Worm (Caenorhabditis elegans) whole organism, L3 larva: ENCODE results near the gene sdhb-1.

ENCODE experiments used
- ZK546.5 ChIP-seq: sonication (generic microtip); optimal IDR thresholded peaks from 2 replicates; lab custom pipeline; 2017; ENCODE audit warnings: missing biosample characterization, missing genetic modification characterization
- aly-2 ChIP-seq: fragments of 150-350 bp; optimal IDR thresholded peaks from 2 replicates; lab custom pipeline; 2014; ENCODE audit warnings: missing biosample characterization, missing genetic modification characterization
- ama-1 ChIP-seq: fragments of 150-350 bp; optimal IDR thresholded peaks from 2 replicates; lab custom pipeline; 2018
- ceh-16 ChIP-seq: sonication (generic microtip); optimal IDR thresholded peaks from 2 replicates; lab custom pipeline; 2017; ENCODE audit warnings: missing biosample characterization, missing genetic modification characterization
- ceh-28 ChIP-seq: fragments of 150-350 bp; optimal IDR thresholded peaks from 2 replicates; lab custom pipeline; 2014; ENCODE audit warnings: missing biosample characterization, missing genetic modification reagents, missing genetic modification characterization
- ceh-82 ChIP-seq: fragments of 150-350 bp; optimal IDR thresholded peaks from 2 replicates; lab custom pipeline; 2014; ENCODE audit warnings: missing biosample characterization, missing genetic modification characterization
- daf-12 ChIP-seq: fragments of 150-350 bp; optimal IDR thresholded peaks from 2 replicates; lab custom pipeline; 2014; ENCODE audit warnings: missing biosample characterization, missing genetic modification reagents, missing genetic modification characterization
- egl-27 ChIP-seq: sonication (generic microtip); optimal IDR thresholded peaks from 4 replicates; lab custom pipeline; 2017; ENCODE audit warnings: missing biosample characterization, missing genetic modification reagents, missing genetic modification characterization
- egl-5 ChIP-seq: fragments of 150-350 bp; optimal IDR thresholded peaks from 2 replicates; lab custom pipeline; 2017; ENCODE audit warnings: missing biosample characterization, missing genetic modification reagents, missing genetic modification characterization, inconsistent platforms
- elt-1 ChIP-seq: fragments of 150-350 bp; optimal IDR thresholded peaks from 2 replicates; lab custom pipeline; 2014; ENCODE audit warnings: missing biosample characterization, missing genetic modification characterization
- elt-2 ChIP-seq: sonication (generic microtip); optimal IDR thresholded peaks from 2 replicates; lab custom pipeline; 2016; ENCODE audit warnings: missing genetic modification reagents, mild to moderate bottlenecking, missing genetic modification characterization, missing compliant biosample characterization
- elt-3 ChIP-seq, 3 experiments: fragments of 150-350 bp in 1 of 3; sonication (generic microtip) in 2 of 3; optimal IDR thresholded peaks; 2 replicates in 2 of 3; 4 replicates in 1 of 3; lab custom pipeline; 2014 to 2017; ENCODE audit warnings: missing biosample characterization in 3 of 3, missing genetic modification characterization in 3 of 3
- eor-1 ChIP-seq, 2 experiments: fragments of 150-350 bp; optimal IDR thresholded peaks; 2 replicates each; lab custom pipeline; 2014 to 2018; ENCODE audit warnings: missing biosample characterization in 2 of 2, missing genetic modification characterization in 2 of 2
- fkh-10 ChIP-seq: sonication (generic microtip); optimal IDR thresholded peaks from 2 replicates; lab custom pipeline; 2017; ENCODE audit warnings: missing biosample characterization, missing genetic modification reagents, missing genetic modification characterization
- fos-1 ChIP-seq: fragments of 150-350 bp; optimal IDR thresholded peaks from 2 replicates; lab custom pipeline; 2014; ENCODE audit warnings: missing biosample characterization, missing genetic modification characterization
- hmg-11 ChIP-seq: sonication (generic microtip); optimal IDR thresholded peaks from 2 replicates; lab custom pipeline; 2016; ENCODE audit warnings: missing genetic modification characterization, missing compliant biosample characterization
- jun-1 ChIP-seq: fragments of 150-350 bp; optimal IDR thresholded peaks from 2 replicates; lab custom pipeline; 2014; ENCODE audit warnings: missing biosample characterization, missing genetic modification reagents, missing genetic modification characterization
- lin-39 ChIP-seq: fragments of 150-350 bp; optimal IDR thresholded peaks from 2 replicates; lab custom pipeline; 2018; ENCODE audit warnings: missing biosample characterization, missing genetic modification reagents, missing genetic modification characterization
- lsy-12 ChIP-seq: sonication (generic microtip); optimal IDR thresholded peaks from 2 replicates; lab custom pipeline; 2016; ENCODE audit warnings: mild to moderate bottlenecking, missing genetic modification characterization, missing compliant biosample characterization
- mdl-1 ChIP-seq: fragments of 150-350 bp; optimal IDR thresholded peaks from 2 replicates; lab custom pipeline; 2014; ENCODE audit warnings: missing biosample characterization, missing genetic modification characterization
- nfya-1 ChIP-seq: sonication (generic microtip); optimal IDR thresholded peaks from 2 replicates; lab custom pipeline; 2017; ENCODE audit warnings: missing genetic modification characterization, mild to moderate bottlenecking, missing compliant biosample characterization, antibody characterized with exemption, moderate library complexity; ENCODE audit not compliant: insufficient read depth
- nhr-11 ChIP-seq: fragments of 150-350 bp; optimal IDR thresholded peaks from 2 replicates; lab custom pipeline; 2014; ENCODE audit warnings: missing biosample characterization, missing genetic modification characterization
- nhr-12 ChIP-seq: fragments of 150-350 bp; optimal IDR thresholded peaks from 2 replicates; lab custom pipeline; 2014; ENCODE audit warnings: missing biosample characterization, missing genetic modification characterization
- nhr-23 ChIP-seq: fragments of 150-350 bp; optimal IDR thresholded peaks from 2 replicates; lab custom pipeline; 2014; ENCODE audit warnings: missing biosample characterization, missing genetic modification reagents, missing genetic modification characterization
- nhr-28 ChIP-seq: fragments of 150-350 bp; optimal IDR thresholded peaks from 2 replicates; lab custom pipeline; 2014; ENCODE audit warnings: missing biosample characterization, missing genetic modification characterization
- nhr-77 ChIP-seq: fragments of 150-350 bp; optimal IDR thresholded peaks from 2 replicates; lab custom pipeline; 2014; ENCODE audit warnings: missing biosample characterization, missing genetic modification characterization
- pha-4 ChIP-seq: fragments of 150-350 bp; optimal IDR thresholded peaks from 2 replicates; lab custom pipeline; 2014; ENCODE audit warnings: missing biosample characterization, missing genetic modification reagents, missing genetic modification characterization
- pqm-1 ChIP-seq: fragments of 150-350 bp; optimal IDR thresholded peaks from 2 replicates; lab custom pipeline; 2017; ENCODE audit warnings: missing biosample characterization, missing genetic modification characterization, inconsistent platforms
- sea-2 ChIP-seq: fragments of 150-350 bp; sonication (generic microtip); optimal IDR thresholded peaks from 4 replicates; lab custom pipeline; 2014; ENCODE audit warnings: missing biosample characterization, missing genetic modification reagents, missing genetic modification characterization
- skn-1 ChIP-seq: fragments of 150-350 bp; optimal IDR thresholded peaks from 2 replicates; lab custom pipeline; 2014; ENCODE audit warnings: missing biosample characterization, missing genetic modification characterization
- tbx-2 ChIP-seq: sonication (generic microtip); optimal IDR thresholded peaks from 2 replicates; lab custom pipeline; 2016; ENCODE audit warnings: mild to moderate bottlenecking, missing genetic modification characterization, missing compliant biosample characterization
- unc-62 ChIP-seq: fragments of 150-350 bp; sonication (generic microtip); optimal IDR thresholded peaks from 4 replicates; lab custom pipeline; 2014; ENCODE audit warnings: missing biosample characterization, missing genetic modification reagents, missing genetic modification characterization
- zag-1 ChIP-seq: fragments of 150-350 bp; optimal IDR thresholded peaks from 2 replicates; lab custom pipeline; 2014; ENCODE audit warnings: missing biosample characterization, missing genetic modification characterization

The sdhb-1 gene

DNA sequence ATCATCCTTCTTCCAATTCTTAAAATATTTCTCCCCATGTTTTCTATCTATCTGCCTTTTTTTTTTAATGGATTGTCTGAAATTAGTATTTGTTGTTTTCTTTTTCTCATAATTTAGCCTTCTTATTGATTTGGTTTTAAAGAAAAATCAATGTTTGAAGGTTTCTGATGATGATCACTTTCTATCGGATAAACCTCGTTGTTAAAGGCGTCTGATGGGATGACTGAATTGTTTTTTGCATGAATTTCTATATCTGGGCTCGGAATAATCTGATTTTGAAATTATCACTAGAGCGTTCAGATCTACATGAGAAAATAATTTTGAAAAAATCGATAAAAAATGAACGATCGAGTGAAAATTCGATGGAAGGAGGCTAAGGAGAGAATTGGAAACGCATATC lies 18.8 kb downstream of the sdhb-1 start, which contains the start of gene scp-1:
TSS of gene scp-1 (plus strand) at position 301 of the 400 bp plus-strand sequence.
- TF ChIP-seq pqm-1 (tag; lab: Kevin White, UChicago) = no peak
- TF ChIP-seq ceh-28 (tag; lab: Kevin White, UChicago) = peak; percentile 46

DNA sequence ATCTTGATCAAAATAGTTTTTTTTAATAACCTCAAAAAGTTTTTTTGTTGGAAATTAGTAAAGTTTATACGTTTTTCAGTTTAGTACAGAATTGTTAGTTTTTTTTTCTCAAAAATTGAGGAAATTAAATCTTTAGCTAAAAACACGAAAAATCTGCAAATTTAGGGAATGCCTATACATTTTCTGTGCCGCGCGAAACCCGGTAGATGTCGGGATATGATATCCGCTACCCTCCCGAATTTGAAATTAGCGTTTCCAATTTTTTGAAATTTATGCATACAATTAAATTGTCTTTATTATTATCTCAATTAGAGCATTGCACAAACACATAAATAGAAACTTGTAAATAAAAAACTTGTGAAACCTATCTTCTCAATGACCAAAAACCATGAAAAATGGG lies 19.5 kb downstream of the sdhb-1 start:
- TF ChIP-seq fkh-10 (GFP tag; lab: Kevin White, UChicago) (no peak), ZK546.5 (tag; lab: Kevin White, UChicago) (no peak), pha-4 (tag; lab: Kevin White, UChicago) (no peak), ceh-16 (tag; lab: Kevin White, UChicago) (no peak), skn-1 (no peak), jun-1 (no peak)

DNA sequence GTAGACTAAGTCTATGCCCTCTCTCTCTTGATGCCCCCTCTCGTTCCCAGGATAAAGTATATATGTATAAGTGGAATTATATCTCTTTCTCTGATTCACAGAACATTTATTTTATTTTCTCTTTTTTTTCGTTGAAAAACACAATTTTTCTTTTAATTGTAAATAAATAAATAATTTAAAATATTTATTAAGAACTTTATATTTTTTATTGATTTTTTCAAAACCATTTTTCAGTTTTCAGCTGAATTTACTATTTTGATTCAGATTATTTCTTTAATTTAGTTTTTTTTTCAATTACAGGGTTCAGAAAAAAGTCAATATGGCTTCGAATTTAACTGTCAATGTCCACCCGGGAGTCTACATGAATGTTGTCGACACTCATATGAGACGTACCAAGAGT lies 21.2 kb downstream of the sdhb-1 start, which contains the start of gene eif-3.F:
TSS of gene eif-3.F (plus strand) at position 301 of the 400 bp plus-strand sequence.
- TF ChIP-seq lsy-12 = no peak
- TF ChIP-seq zag-1 (tag; lab: Kevin White, UChicago) = no peak
- TF ChIP-seq aly-2 (tag; lab: Kevin White, UChicago) = no peak
- no peak for TF ChIP-seq egl-27 (tag; lab: Kevin White, UChicago)
- TF ChIP-seq egl-5 (tag; lab: Kevin White, UChicago) = no peak
- TF ChIP-seq elt-3 (tag; optimal IDR thresholded peaks at IDR 0.05; lab: Kevin White, UChicago) = no peak
- TF ChIP-seq hmg-11 = no peak
- no peak for TF ChIP-seq ceh-82 (tag; lab: Kevin White, UChicago)
- no peak for TF ChIP-seq nhr-77 (tag; lab: Kevin White, UChicago)
- no peak for TF ChIP-seq ama-1 (lab: Kevin White, UChicago)
- TF ChIP-seq fos-1 = no peak
- TF ChIP-seq elt-2 (tag; lab: Kevin White, UChicago) = no peak
- TF ChIP-seq pqm-1 (tag; lab: Kevin White, UChicago) = no peak
- TF ChIP-seq nfya-1 (tag; lab: Kevin White, UChicago) = no peak
- no peak for TF ChIP-seq eor-1 (tag; optimal IDR thresholded peaks at IDR 0.05; lab: Kevin White, UChicago)
- TF ChIP-seq nhr-28 (tag; lab: Kevin White, UChicago) = no peak

DNA sequence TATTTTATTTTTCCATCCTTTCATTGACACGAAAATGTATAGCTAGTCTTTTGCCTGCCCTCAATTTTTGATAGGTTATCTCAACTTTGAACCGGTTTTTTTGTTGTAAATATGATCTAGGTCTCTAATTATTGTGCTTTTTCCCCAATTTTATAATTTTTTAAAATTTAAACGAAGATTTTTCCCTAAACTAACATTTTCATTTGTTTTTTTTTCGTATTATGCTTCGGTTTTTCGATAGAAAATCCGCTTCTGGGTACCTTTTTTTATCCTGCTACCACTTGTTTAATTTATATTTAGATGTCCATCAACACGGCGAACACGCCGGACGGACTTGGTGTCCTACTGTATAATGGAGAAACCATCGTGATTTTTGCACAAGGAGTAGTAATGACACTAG lies 23.1 kb downstream of the sdhb-1 start, which contains the start of gene wbp-2:
TSS of gene wbp-2 (plus strand) at position 301 of the 400 bp plus-strand sequence.
- no peak for TF ChIP-seq fos-1
- no peak for TF ChIP-seq pha-4 (tag; lab: Kevin White, UChicago)
- TF ChIP-seq sea-2 = no peak
- no peak for TF ChIP-seq egl-5 (tag; lab: Kevin White, UChicago)
- no peak for TF ChIP-seq hmg-11
- no peak for TF ChIP-seq lin-39 (tag; lab: Kevin White, UChicago)
- no peak for TF ChIP-seq jun-1
- TF ChIP-seq pqm-1 (tag; lab: Kevin White, UChicago) = no peak
- no peak for TF ChIP-seq nhr-23 (tag; lab: Kevin White, UChicago)
- TF ChIP-seq nhr-11 = no peak
- no peak for TF ChIP-seq tbx-2
- TF ChIP-seq elt-1 (tag; lab: Kevin White, UChicago) = no peak
- TF ChIP-seq egl-27 (tag; lab: Kevin White, UChicago) = no peak
- TF ChIP-seq elt-3 (tag; optimal IDR thresholded peaks at IDR 0.05; lab: Kevin White, UChicago) = no peak

ce11 chrII:9325555-9325954 lies 27.0 kb downstream of the sdhb-1 start:
- TF ChIP-seq pqm-1 (tag; lab: Kevin White, UChicago) (peak; percentile 76), daf-12 (no peak), nhr-12 (no peak), jun-1 (peak; percentile 25), elt-2 (tag; lab: Kevin White, UChicago) (peak; percentile 81), egl-5 (tag; lab: Kevin White, UChicago) (no peak)

- TF ChIP-seq nhr-77 (tag; lab: Kevin White, UChicago) (no peak), lin-39 (tag; lab: Kevin White, UChicago) (peak; percentile 29), unc-62 (peak; percentile 36), nfya-1 (tag; lab: Kevin White, UChicago) (peak; percentile 49), elt-2 (tag; lab: Kevin White, UChicago) (no peak), egl-5 (tag; lab: Kevin White, UChicago) (peak; percentile 29), mdl-1 (tag; lab: Kevin White, UChicago) (no peak), hmg-11 (peak; percentile 16), pha-4 (tag; lab: Kevin White, UChicago) (peak; percentile 20)
Measured at ce11 chrII:9324824-9325351, 27.6 kb downstream of the sdhb-1 start, which contains the start of gene eat-3. TSS of gene eat-3 (plus strand) at chrII:9324874.
